Worm (Caenorhabditis elegans) whole organism, young adult: Measurements from ENCODE around the gene doxa-1.
A peak's percentile ranks its signal among the peaks of the same experiment; 100 is the strongest.

Experiments used
- B0019.2 ChIP-seq: fragments of 200-800 bp; sonication (Bioruptor generic); conservative IDR thresholded peaks from 2 replicates; pipeline ENCODE4 v1.3.6; 2022; ENCODE audit warnings: missing genetic modification reagents, missing genetic modification characterization, missing compliant biosample characterization
- B0035.1 ChIP-seq: sonication (generic microtip); optimal IDR thresholded peaks from 2 replicates; lab custom pipeline; 2016; ENCODE audit warnings: missing genetic modification characterization, mild to moderate bottlenecking, missing compliant biosample characterization, missing genotype, missing genetic modification reagents
- F39B2.1 ChIP-seq: fragments of 200-800 bp; sonication (Bioruptor generic); IDR thresholded peaks from 2 replicates; pipeline ENCODE4 v1.3.6; 2022; ENCODE audit warnings: missing genetic modification reagents, missing genetic modification characterization, missing compliant biosample characterization
- F57A8.1 ChIP-seq: fragments of 200-800 bp; sonication (Bioruptor generic); optimal IDR thresholded peaks from 2 replicates; lab custom pipeline; 2018; ENCODE audit warnings: mild to moderate bottlenecking, missing genetic modification characterization, moderate library complexity, missing compliant biosample characterization
- F57C9.4 ChIP-seq: sonication (generic microtip); optimal IDR thresholded peaks from 2 replicates; lab custom pipeline; 2017; ENCODE audit warnings: mild to moderate bottlenecking, missing genetic modification characterization, missing compliant biosample characterization
- Y53F4B.3 ChIP-seq: fragments of 200-800 bp; sonication (Bioruptor generic); IDR thresholded peaks from 2 replicates; pipeline ENCODE4 v1.3.6; 2022; ENCODE audit warnings: missing genetic modification reagents, missing genetic modification characterization, missing compliant biosample characterization
- Y56A3A.18 ChIP-seq: fragments of 200-800 bp; sonication (Bioruptor generic); IDR thresholded peaks from 2 replicates; pipeline ENCODE4 v1.3.6; 2022; ENCODE audit warnings: missing genetic modification reagents, missing genetic modification characterization, missing compliant biosample characterization
- athp-1 ChIP-seq: sonication (generic microtip); optimal IDR thresholded peaks from 2 replicates; lab custom pipeline; 2017; ENCODE audit warnings: mild to moderate bottlenecking, missing genetic modification characterization, missing compliant biosample characterization
- attf-3 ChIP-seq: fragments of 200-800 bp; sonication (Bioruptor generic); conservative IDR thresholded peaks from 2 replicates; pipeline ENCODE4 v1.3.6; 2022; ENCODE audit warnings: missing genetic modification reagents, missing genetic modification characterization, missing compliant biosample characterization
- attf-6 ChIP-seq: fragments of 200-800 bp; sonication (Bioruptor generic); IDR thresholded peaks from 2 replicates; pipeline ENCODE4 v1.3.6; 2022; ENCODE audit warnings: missing genetic modification reagents, missing genetic modification characterization, missing compliant biosample characterization
- ccch-3 ChIP-seq: fragments of 200-800 bp; sonication (Bioruptor generic); optimal IDR thresholded peaks from 2 replicates; lab custom pipeline; 2018; ENCODE audit warnings: mild to moderate bottlenecking, missing genetic modification characterization, missing compliant biosample characterization
- ceh-58 ChIP-seq: fragments of 200-800 bp; sonication (Bioruptor generic); IDR thresholded peaks from 2 replicates; pipeline ENCODE4 v1.3.6; 2022; ENCODE audit warnings: missing genetic modification characterization, missing compliant biosample characterization
- ceh-79 ChIP-seq: sonication (generic microtip); optimal IDR thresholded peaks from 2 replicates; lab custom pipeline; 2017; ENCODE audit warnings: mild to moderate bottlenecking, missing genetic modification characterization, missing compliant biosample characterization
- die-1 ChIP-seq: sonication (generic microtip); optimal IDR thresholded peaks from 2 replicates; lab custom pipeline; 2016; ENCODE audit warnings: missing genotype, mild to moderate bottlenecking, missing genetic modification characterization, missing compliant biosample characterization
- dpl-1 ChIP-seq: fragments of 150-350 bp; optimal IDR thresholded peaks from 2 replicates; lab custom pipeline; 2014; ENCODE audit warnings: missing biosample characterization, missing genetic modification reagents, missing genetic modification characterization
- egl-44 ChIP-seq: fragments of 200-800 bp; sonication (Bioruptor generic); IDR thresholded peaks from 2 replicates; pipeline ENCODE4 v1.3.6; 2022; ENCODE audit warnings: missing genetic modification reagents, missing genetic modification characterization, missing compliant biosample characterization
- egrh-3 ChIP-seq: fragments of 200-800 bp; sonication (Bioruptor generic); IDR thresholded peaks from 2 replicates; pipeline ENCODE4 v1.3.6; 2022; ENCODE audit warnings: missing genetic modification reagents, missing genetic modification characterization, missing compliant biosample characterization
- fkh-3 ChIP-seq: sonication (generic microtip); optimal IDR thresholded peaks from 2 replicates; lab custom pipeline; 2016; ENCODE audit warnings: mild to moderate bottlenecking, missing genetic modification characterization, missing compliant biosample characterization
- hrde-1 ChIP-seq: sonication (generic microtip); optimal IDR thresholded peaks from 2 replicates; lab custom pipeline; 2016; ENCODE audit warnings: missing genetic modification characterization, mild to moderate bottlenecking, missing compliant biosample characterization, moderate library complexity, missing genotype, missing genetic modification reagents, borderline replicate concordance
- hsf-1 ChIP-seq: fragments of 200-800 bp; sonication (Bioruptor generic); IDR thresholded peaks from 2 replicates; pipeline ENCODE4 v1.3.6; 2022; ENCODE audit warnings: missing genetic modification reagents, missing genetic modification characterization, missing compliant biosample characterization
- lsy-27 ChIP-seq: sonication (generic microtip); optimal IDR thresholded peaks from 2 replicates; lab custom pipeline; 2017; ENCODE audit warnings: missing genetic modification characterization, mild to moderate bottlenecking, missing compliant biosample characterization, antibody characterized with exemption, missing genotype, borderline replicate concordance; ENCODE audit not compliant: insufficient read depth
- madf-10 ChIP-seq: sonication (generic microtip); optimal IDR thresholded peaks from 2 replicates; lab custom pipeline; 2016; ENCODE audit warnings: mild to moderate bottlenecking, missing genetic modification characterization, missing compliant biosample characterization
- madf-6 ChIP-seq: fragments of 200-800 bp; sonication (Bioruptor generic); IDR thresholded peaks from 2 replicates; pipeline ENCODE4 v1.3.6; 2022; ENCODE audit warnings: missing genetic modification reagents, missing genetic modification characterization, missing compliant biosample characterization
- mcd-1 ChIP-seq: fragments of 200-800 bp; sonication (Bioruptor generic); IDR thresholded peaks from 2 replicates; pipeline ENCODE4 v1.3.6; 2022; ENCODE audit warnings: missing genetic modification reagents, missing genetic modification characterization, missing compliant biosample characterization
- mel-28 ChIP-seq: sonication (generic microtip); optimal IDR thresholded peaks from 2 replicates; lab custom pipeline; 2016; ENCODE audit warnings: borderline replicate concordance, mild to moderate bottlenecking, missing genetic modification characterization, missing compliant biosample characterization
- nhr-179 ChIP-seq: sonication (generic microtip); optimal IDR thresholded peaks from 2 replicates; lab custom pipeline; 2016; ENCODE audit warnings: mild to moderate bottlenecking, missing genetic modification characterization, missing compliant biosample characterization
- nhr-27 ChIP-seq: fragments of 200-800 bp; sonication (Bioruptor generic); optimal IDR thresholded peaks from 2 replicates; lab custom pipeline; 2018; ENCODE audit warnings: mild to moderate bottlenecking, missing genetic modification characterization, moderate library complexity, missing compliant biosample characterization
- nhr-80 ChIP-seq: sonication (generic microtip); optimal IDR thresholded peaks from 2 replicates; lab custom pipeline; 2016; ENCODE audit warnings: missing genetic modification characterization, missing compliant biosample characterization
- pbrm-1 ChIP-seq: fragments of 200-800 bp; sonication (Bioruptor generic); IDR thresholded peaks from 2 replicates; pipeline ENCODE4 v1.3.6; 2022; ENCODE audit warnings: missing genetic modification reagents, missing genetic modification characterization, missing compliant biosample characterization
- rcor-1 ChIP-seq: fragments of 200-800 bp; sonication (Bioruptor generic); IDR thresholded peaks from 2 replicates; pipeline ENCODE4 v1.3.6; 2022; ENCODE audit warnings: missing genetic modification reagents, missing genetic modification characterization, missing compliant biosample characterization
- sdz-38 ChIP-seq: sonication (generic microtip); optimal IDR thresholded peaks from 2 replicates; lab custom pipeline; 2016; ENCODE audit warnings: missing genotype, missing genetic modification characterization, missing compliant biosample characterization
- snpc-3.4 ChIP-seq: sonication (generic microtip); optimal IDR thresholded peaks from 2 replicates; lab custom pipeline; 2017; ENCODE audit warnings: missing genetic modification characterization, mild to moderate bottlenecking, missing compliant biosample characterization, antibody characterized with exemption, moderate library complexity, missing genotype, missing genetic modification reagents
- sptf-2 ChIP-seq: fragments of 200-800 bp; sonication (Bioruptor generic); optimal IDR thresholded peaks from 2 replicates; lab custom pipeline; 2018; ENCODE audit warnings: mild to moderate bottlenecking, missing genetic modification characterization, missing compliant biosample characterization
- ztf-18 ChIP-seq: sonication (generic microtip); optimal IDR thresholded peaks from 2 replicates; lab custom pipeline; 2016; ENCODE audit warnings: missing genotype, mild to moderate bottlenecking, missing genetic modification characterization, missing compliant biosample characterization
- ztf-6 ChIP-seq: fragments of 200-800 bp; sonication (Bioruptor generic); IDR thresholded peaks from 2 replicates; pipeline ENCODE4 v1.3.6; 2022; ENCODE audit warnings: missing genetic modification reagents, missing genetic modification characterization, missing compliant biosample characterization

Gene doxa-1

DNA sequence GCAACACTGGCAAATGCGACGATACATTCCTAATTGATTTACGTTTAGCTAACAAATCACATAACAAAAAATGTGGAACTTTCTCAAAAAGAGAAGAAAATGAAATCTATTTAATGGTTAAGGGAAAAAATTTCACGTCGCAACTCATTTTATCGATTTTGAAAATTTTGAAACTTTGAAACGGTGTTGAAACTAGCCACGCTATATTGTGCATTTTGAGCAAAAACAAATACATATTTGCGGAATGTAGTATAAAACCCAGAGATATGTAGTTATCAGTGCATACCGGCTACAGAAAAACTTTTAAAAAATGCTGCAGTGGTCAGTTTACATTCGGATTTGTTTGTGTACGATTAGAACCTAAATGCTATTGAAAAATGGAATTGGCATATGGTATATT lies 12.7 kb downstream of the doxa-1 start, which contains the start of gene C06E1.7:
C06E1.7 (minus strand) TSS at position 101 of the 400 bp plus-strand sequence.
- TF ChIP-seq mel-28 (tag; lab: Kevin White, UChicago) (no peak), Y56A3A.18 (GFP tag; lab: Robert Waterston, UW) (no peak), athp-1 (no peak), nhr-80 (tag; lab: Kevin White, UChicago) (no peak), snpc-3.4 (tag; lab: Kevin White, UChicago) (no peak), lsy-27 (no peak), madf-6 (GFP tag; lab: Robert Waterston, UW) (no peak), egl-44 (no peak), B0035.1 (tag; lab: Kevin White, UChicago) (no peak)

DNA sequence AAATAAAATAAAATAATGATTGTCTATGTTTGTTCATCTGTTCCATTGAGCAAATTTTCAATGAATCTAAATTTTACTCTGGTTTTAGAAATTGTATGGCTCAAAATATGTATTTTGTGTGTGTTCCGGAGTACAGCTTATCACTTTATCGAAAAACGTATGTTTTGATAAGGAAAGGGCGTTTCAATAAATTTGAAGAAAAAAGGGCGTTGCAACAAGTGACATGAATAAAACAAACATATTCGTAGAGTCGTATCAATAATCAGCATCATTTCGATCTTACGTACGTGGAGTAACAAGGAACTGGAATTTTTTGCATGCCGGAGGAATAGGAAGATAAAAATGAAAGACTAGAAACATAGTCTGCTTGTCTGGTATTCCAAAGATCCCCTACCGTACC lies 13.2 kb downstream of the doxa-1 start:
- no peak for TF ChIP-seq B0035.1 (tag; lab: Kevin White, UChicago)
- TF ChIP-seq F57C9.4 = no peak
- no peak for TF ChIP-seq madf-10 (tag; lab: Kevin White, UChicago)
- TF ChIP-seq hsf-1 (GFP tag; lab: Robert Waterston, UW) = no peak
- TF ChIP-seq nhr-80 (tag; lab: Kevin White, UChicago) = peak; percentile 55

DNA sequence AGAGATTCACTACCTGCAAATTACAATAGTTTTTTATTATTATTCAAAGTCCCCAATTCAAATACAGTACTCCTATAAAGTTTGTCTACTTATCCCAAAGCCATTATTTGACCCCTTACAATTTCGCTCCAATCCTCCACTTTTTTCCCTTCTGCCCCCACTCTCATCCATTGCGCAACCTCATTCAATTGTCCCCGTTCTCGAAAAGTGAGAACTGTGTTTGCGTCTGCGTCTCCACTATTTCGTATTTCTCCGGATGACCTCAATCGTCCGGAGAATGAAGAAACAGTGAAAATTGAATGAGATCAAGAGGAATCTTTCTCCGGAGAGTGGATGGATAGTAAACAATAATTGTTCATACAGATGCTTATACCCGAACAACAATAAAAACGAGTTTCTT lies 15.8 kb downstream of the doxa-1 start:
- TF ChIP-seq ztf-18 (tag; lab: Kevin White, UChicago) = no peak
- TF ChIP-seq nhr-27 = no peak
- no peak for TF ChIP-seq Y53F4B.3
- TF ChIP-seq pbrm-1 = no peak
- TF ChIP-seq ceh-58 (GFP tag; lab: Robert Waterston, UW) = no peak

DNA sequence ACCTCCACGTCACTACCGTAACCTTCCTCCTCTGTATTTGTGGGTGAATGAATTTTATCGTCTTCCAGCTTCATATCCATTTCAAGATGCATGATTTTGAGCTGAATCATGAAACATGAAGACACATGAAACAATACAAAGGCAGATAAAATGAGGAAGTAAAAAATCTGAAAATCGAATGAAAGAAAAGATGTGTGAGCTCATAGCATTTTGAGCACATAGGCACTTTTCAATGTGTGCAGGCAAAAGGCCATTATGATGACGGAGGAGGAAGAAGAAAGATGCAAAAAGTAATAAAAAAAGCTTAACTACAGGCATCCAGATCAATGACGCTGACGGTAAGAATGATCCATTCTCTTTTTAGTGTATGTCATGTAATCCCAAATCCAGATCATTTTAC lies 16.9 kb downstream of the doxa-1 start, which contains the start of gene ztf-30:
ztf-30 (minus strand) TSS at position 101 of the 400 bp plus-strand sequence.
- no peak for TF ChIP-seq B0019.2 (GFP tag; lab: Robert Waterston, UW)

DNA sequence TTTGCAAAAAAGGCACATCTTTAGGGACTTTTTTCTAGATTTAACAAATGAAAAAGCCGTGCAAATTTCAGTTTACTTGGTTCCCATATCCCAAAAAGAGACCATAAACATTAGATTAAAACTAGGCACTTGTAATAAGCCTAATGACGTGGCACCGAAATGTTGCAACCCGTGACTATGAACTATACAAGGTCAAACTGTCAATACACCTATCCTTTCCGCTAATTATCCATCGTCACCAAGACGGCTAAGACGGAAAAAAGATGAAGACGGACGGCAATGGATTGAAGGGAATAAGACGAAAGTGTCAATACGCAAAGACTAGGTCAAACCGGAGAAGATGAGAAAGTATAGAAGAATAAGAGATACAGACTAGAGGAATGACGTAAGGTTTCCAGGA lies 18.1 kb downstream of the doxa-1 start:
- TF ChIP-seq ceh-79 (tag; lab: Kevin White, UChicago) (no peak), attf-3 (GFP tag; lab: Robert Waterston, UW) (no peak), sdz-38 (tag; lab: Kevin White, UChicago) (no peak), ztf-6 (GFP tag; lab: Robert Waterston, UW) (no peak), attf-6 (GFP tag; lab: Robert Waterston, UW) (no peak), mcd-1 (GFP tag; lab: Robert Waterston, UW) (no peak), madf-10 (tag; lab: Kevin White, UChicago) (no peak), ccch-3 (GFP tag; lab: Kevin White, UChicago) (no peak), rcor-1 (GFP tag; lab: Robert Waterston, UW) (no peak), dpl-1 (GFP tag; lab: Kevin White, UChicago) (no peak), nhr-179 (no peak), F57A8.1 (GFP tag; lab: Kevin White, UChicago) (no peak), die-1 (tag; lab: Kevin White, UChicago) (no peak), egrh-3 (no peak), F39B2.1 (GFP tag; lab: Robert Waterston, UW) (no peak), fkh-3 (no peak), sptf-2 (no peak), hrde-1 (no peak)
